ENCODE assay signal across 6 worm cellular contexts in genomic region chrII:5046209-5047200, ce11.
A peak's percentile ranks its signal among the peaks of the same experiment; 100 is the strongest.
TF ChIP-seq lines count a peak whose summit lies in the region.

No protein-coding gene starts in this region.

TF ChIP-seq in whole organism, L1 larva, 84 proteins besides CTCF, POLR2A, EP300 and RAD21:
- TF ChIP-seq tbx-2 (tag; optimal IDR thresholded peaks at IDR 0.05; lab: Kevin White, UChicago) = no peak
- TF ChIP-seq lin-14 (GFP tag; optimal IDR thresholded peaks at IDR 0.05; lab: Kevin White, UChicago) = peak; percentile 58
- TF ChIP-seq nhr-77 (tag; optimal IDR thresholded peaks at IDR 0.05; lab: Kevin White, UChicago) = no peak
- TF ChIP-seq fkh-10 (GFP tag; optimal IDR thresholded peaks at IDR 0.05; lab: Kevin White, UChicago) = peak; percentile 87

TF ChIP-seq in whole organism, L2 larva, 48 proteins besides CTCF, POLR2A, EP300 and RAD21:
- TF ChIP-seq sem-4 (tag; optimal IDR thresholded peaks at IDR 0.05; lab: Kevin White, UChicago) (peak; percentile 6), nhr-129 (tag; optimal IDR thresholded peaks at IDR 0.05; lab: Kevin White, UChicago) (peak; percentile 10), unc-55 (GFP tag; optimal IDR thresholded peaks at IDR 0.05; lab: Kevin White, UChicago) (peak; percentile 46), peb-1 (tag; optimal IDR thresholded peaks at IDR 0.05; lab: Kevin White, UChicago) (no peak), mbf-1 (tag; optimal IDR thresholded peaks at IDR 0.05; lab: Kevin White, UChicago) (no peak), C34F6.9 (tag; optimal IDR thresholded peaks at IDR 0.05; lab: Kevin White, UChicago) (peak; percentile 7), F13H6.1 (tag; optimal IDR thresholded peaks at IDR 0.05; lab: Kevin White, UChicago) (no peak), nhr-237 (tag; optimal IDR thresholded peaks at IDR 0.05; lab: Kevin White, UChicago) (no peak), snpc-4 (tag; optimal IDR thresholded peaks at IDR 0.05; lab: Kevin White, UChicago) (no peak), lsy-2 (tag; optimal IDR thresholded peaks at IDR 0.05; lab: Kevin White, UChicago) (peak in 1 of 2 experiments; percentile 2)

TF ChIP-seq in whole organism, L3 larva, 47 proteins besides CTCF, POLR2A, EP300 and RAD21:
- TF ChIP-seq nfya-1 (tag; optimal IDR thresholded peaks at IDR 0.05; lab: Kevin White, UChicago; ENCODE audit: insufficient read depth) = peak; percentile 4
- TF ChIP-seq egl-5 (tag; optimal IDR thresholded peaks at IDR 0.05; lab: Kevin White, UChicago) = peak; percentile 3
- TF ChIP-seq nhr-11 (tag; optimal IDR thresholded peaks at IDR 0.05; lab: Kevin White, UChicago) = no peak
- peak; percentile 9 for TF ChIP-seq hmg-11 (tag; optimal IDR thresholded peaks at IDR 0.05; lab: Kevin White, UChicago)
- TF ChIP-seq lsy-12 (tag; optimal IDR thresholded peaks at IDR 0.05; lab: Kevin White, UChicago) = no peak
- no peak for TF ChIP-seq elt-3 (tag; optimal IDR thresholded peaks at IDR 0.05; lab: Kevin White, UChicago)
- TF ChIP-seq pha-4 (tag; optimal IDR thresholded peaks at IDR 0.05; lab: Kevin White, UChicago) = no peak
- TF ChIP-seq unc-62 (GFP tag; optimal IDR thresholded peaks at IDR 0.05; lab: Kevin White, UChicago) = peak; percentile 3
- TF ChIP-seq ztf-11 (tag; optimal IDR thresholded peaks at IDR 0.05; lab: Kevin White, UChicago) = no peak
- peak; percentile 84 for TF ChIP-seq fkh-2 (tag; optimal IDR thresholded peaks at IDR 0.05; lab: Kevin White, UChicago)
- peak; percentile 90 for TF ChIP-seq fkh-10 (GFP tag; optimal IDR thresholded peaks at IDR 0.05; lab: Kevin White, UChicago)
- TF ChIP-seq ztf-4 (tag; optimal IDR thresholded peaks at IDR 0.05; lab: Kevin White, UChicago) = no peak
- TF ChIP-seq mdl-1 (tag; optimal IDR thresholded peaks at IDR 0.05; lab: Kevin White, UChicago) = no peak

TF ChIP-seq in whole organism, L4 larva, 104 proteins besides CTCF, POLR2A, EP300 and RAD21 (continues in another document):
- TF ChIP-seq saeg-2 (GFP tag; IDR thresholded peaks at IDR 0.05; lab: Robert Waterston, UW) (no peak), F49E8.2 (tag; optimal IDR thresholded peaks at IDR 0.05; lab: Kevin White, UChicago; ENCODE audit: borderline replicate concordance) (no peak), nhr-76 (tag; optimal IDR thresholded peaks at IDR 0.05; lab: Kevin White, UChicago) (no peak), tag-97 (GFP tag; IDR thresholded peaks at IDR 0.05; lab: Robert Waterston, UW) (no peak), D1046.2 (GFP tag; IDR thresholded peaks at IDR 0.05; lab: Robert Waterston, UW) (no peak), mdl-1 (tag; optimal IDR thresholded peaks at IDR 0.05; lab: Kevin White, UChicago) (peak in 1 of 2 experiments; percentile 18), snpc-1.2 (GFP tag; IDR thresholded peaks at IDR 0.05; lab: Robert Waterston, UW) (no peak), lir-3 (tag; optimal IDR thresholded peaks at IDR 0.05; lab: Kevin White, UChicago) (no peak), aly-2 (tag; optimal IDR thresholded peaks at IDR 0.05; lab: Kevin White, UChicago) (no peak), ces-1 (GFP tag; optimal IDR thresholded peaks at IDR 0.05; lab: Kevin White, UChicago) (peak; percentile 57), T20F7.1 (GFP tag; optimal IDR thresholded peaks at IDR 0.05; lab: Kevin White, UChicago) (no peak), set-16 (GFP tag; IDR thresholded peaks at IDR 0.05; lab: Robert Waterston, UW) (no peak), ceh-28 (tag; optimal IDR thresholded peaks at IDR 0.05; lab: Kevin White, UChicago) (no peak), nhr-6 (tag; optimal IDR thresholded peaks at IDR 0.05; lab: Kevin White, UChicago) (no peak), mep-1 (tag; optimal IDR thresholded peaks at IDR 0.05; lab: Kevin White, UChicago) (no peak), daf-19 (GFP tag; conservative IDR thresholded peaks at IDR 0.05; lab: Robert Waterston, UW) (no peak), lim-7 (GFP tag; IDR thresholded peaks at IDR 0.05; lab: Robert Waterston, UW) (no peak), dmd-8 (GFP tag; IDR thresholded peaks at IDR 0.05; lab: Robert Waterston, UW) (no peak), ceh-20 (GFP tag; IDR thresholded peaks at IDR 0.05; lab: Robert Waterston, UW) (no peak), zip-11 (GFP tag; IDR thresholded peaks at IDR 0.05; lab: Robert Waterston, UW) (no peak), php-3 (GFP tag; IDR thresholded peaks at IDR 0.05; lab: Robert Waterston, UW) (no peak), mdt-29 (GFP tag; IDR thresholded peaks at IDR 0.05; lab: Robert Waterston, UW) (no peak), nhr-102 (tag; optimal IDR thresholded peaks at IDR 0.05; lab: Kevin White, UChicago) (no peak), ZK546.5 (tag; optimal IDR thresholded peaks at IDR 0.05; lab: Kevin White, UChicago) (no peak)

TF ChIP-seq in whole organism, late embryonic, 69 proteins besides CTCF, POLR2A, EP300 and RAD21:
- TF ChIP-seq sdc-2 (tag; optimal IDR thresholded peaks at IDR 0.05; lab: Kevin White, UChicago) (no peak), unc-42 (tag; optimal IDR thresholded peaks at IDR 0.05; lab: Kevin White, UChicago) (peak; percentile 22)

TF ChIP-seq in whole organism, mixed stage, embryonic, 35 proteins besides CTCF, POLR2A, EP300 and RAD21:
- TF ChIP-seq M03D4.4 (tag; optimal IDR thresholded peaks at IDR 0.05; lab: Kevin White, UChicago) (no peak), ces-1 (GFP tag; optimal IDR thresholded peaks at IDR 0.05; lab: Kevin White, UChicago) (peak; percentile 76)

Comparison
In these comparisons a context has a peak if more than half of its experiments do, and no peak if none do; other contexts are left out.
1. Of the 29 proteins assayed by ChIP-seq in both whole organism, L4 larva and whole organism, L1 larva: peak only in whole organism, L4 larva: ces-1; only in whole organism, L1 larva: none; in both: fkh-10; in neither: 24; mixed calls (peak in some experiments, not most) for 3.